Fruit fly (Drosophila melanogaster): ENCODE data around the gene vn.
A peak's percentile ranks its signal among the peaks of the same experiment; 100 is the strongest.

Gene vn

dm6 chr3L:5819310-5819709 is 26.2 kb downstream of the vn start (continued):
- TF ChIP-seq CG1024 (GFP tag; IDR thresholded peaks at IDR 0.05) (no peak), zf30C (GFP tag; optimal IDR thresholded peaks at IDR 0.05) (no peak), Six4 (GFP tag; optimal IDR thresholded peaks at IDR 0.05) (peak; percentile 11), CG17912 (GFP tag; optimal IDR thresholded peaks at IDR 0.05) (no peak), gcm2 (GFP tag; optimal IDR thresholded peaks at IDR 0.05) (no peak), lbe (GFP tag; optimal IDR thresholded peaks at IDR 0.05) (peak; percentile 16), Gsc (GFP tag; IDR thresholded peaks at IDR 0.05) (no peak), Mrtf (GFP tag; IDR thresholded peaks at IDR 0.05) (no peak), abd-A (tag; optimal IDR thresholded peaks at IDR 0.05) (no peak), CG4617 (GFP tag; optimal IDR thresholded peaks at IDR 0.05; ENCODE audit: borderline replicate concordance) (no peak), CG11247 (GFP tag; IDR thresholded peaks at IDR 0.05) (no peak), CG12942 (GFP tag; optimal IDR thresholded peaks at IDR 0.05) (no peak), CG6254 (GFP tag; optimal IDR thresholded peaks at IDR 0.05) (no peak), ssp (GFP tag; IDR thresholded peaks at IDR 0.05) (no peak), CG42726 (GFP tag; IDR thresholded peaks at IDR 0.05; ENCODE audit: partially characterized antibody) (no peak), Hmr (GFP tag; optimal IDR thresholded peaks at IDR 0.05) (peak; percentile 3), grau (tag; optimal IDR thresholded peaks at IDR 0.05) (peak; percentile 56), Ada2b (GFP tag; IDR thresholded peaks at IDR 0.05) (peak; percentile 51), CG12071 (GFP tag; optimal IDR thresholded peaks at IDR 0.05) (no peak), CG17186 (GFP tag; optimal IDR thresholded peaks at IDR 0.05) (no peak), pfk (GFP tag; optimal IDR thresholded peaks at IDR 0.05) (no peak), CG12744 (GFP tag; optimal IDR thresholded peaks at IDR 0.05) (peak; percentile 26), CG17612 (GFP tag; IDR thresholded peaks at IDR 0.05) (no peak), Hey (tag; optimal IDR thresholded peaks at IDR 0.05) (no peak), Oaz (GFP tag; IDR thresholded peaks at IDR 0.05) (no peak), CG10979 (tag; optimal IDR thresholded peaks at IDR 0.05) (no peak), row (GFP tag; IDR thresholded peaks at IDR 0.05) (peak; percentile 55; the same call in 2 of the 3 replicates), CG10959 (GFP tag; IDR thresholded peaks at IDR 0.05) (no peak), Taf1 (GFP tag; IDR thresholded peaks at IDR 0.05) (no peak), Adf1 (GFP tag; IDR thresholded peaks at IDR 0.05) (no peak), Ssrp (tag; optimal IDR thresholded peaks at IDR 0.05) (peak; percentile 35), vfl (GFP tag; optimal IDR thresholded peaks at IDR 0.05) (no peak), tup (GFP tag; optimal IDR thresholded peaks at IDR 0.05) (no peak), Ets97D (GFP tag; optimal IDR thresholded peaks at IDR 0.05) (no peak), Neu2 (GFP tag; optimal IDR thresholded peaks at IDR 0.05; ENCODE audit: borderline replicate concordance) (no peak), slou (GFP tag; optimal IDR thresholded peaks at IDR 0.05) (no peak), CG7928 (GFP tag; optimal IDR thresholded peaks at IDR 0.05) (no peak), cwo (GFP tag; optimal IDR thresholded peaks at IDR 0.05) (no peak), emc (GFP tag; optimal IDR thresholded peaks at IDR 0.05) (no peak), fd102C (GFP tag; optimal IDR thresholded peaks at IDR 0.05) (no peak), CG7786 (GFP tag; optimal IDR thresholded peaks at IDR 0.05) (peak; percentile 28), run (tag; optimal IDR thresholded peaks at IDR 0.05) (no peak), mam (GFP tag; optimal IDR thresholded peaks at IDR 0.05) (peak; percentile 57), disco-r (GFP tag; optimal IDR thresholded peaks at IDR 0.05) (no peak), CG12236 (GFP tag; optimal IDR thresholded peaks at IDR 0.05) (no peak), toy (GFP tag; IDR thresholded peaks at IDR 0.05) (no peak), wek (GFP tag; optimal IDR thresholded peaks at IDR 0.05) (no peak), ato (GFP tag; IDR thresholded peaks at IDR 0.05; ENCODE audit: partially characterized antibody) (no peak), Myb (GFP tag; optimal IDR thresholded peaks at IDR 0.05) (peak; percentile 4), pb (GFP tag; optimal IDR thresholded peaks at IDR 0.05) (no peak), CG2889 (GFP tag; IDR thresholded peaks at IDR 0.05) (no peak), CG6854 (GFP tag; optimal IDR thresholded peaks at IDR 0.05) (no peak)

All from whole organism, embryonic.